Worm (Caenorhabditis elegans) whole organism, L4 larva: ENCODE measurements around the gene B0554.2.

ENCODE experiments used
- F37D6.2 ChIP-seq: sonication (generic microtip); optimal IDR thresholded peaks from 2 replicates; lab custom pipeline; 2016; ENCODE audit warnings: mild to moderate bottlenecking, missing genetic modification characterization, missing compliant biosample characterization
- Y75B8A.6 ChIP-seq: fragments of 200-800 bp; sonication (Bioruptor generic); IDR thresholded peaks from 2 replicates; pipeline ENCODE4 v1.3.6; 2022; ENCODE audit warnings: missing genetic modification reagents, missing genetic modification characterization, missing compliant biosample characterization
- lin-13 ChIP-seq: fragments of 150-350 bp; optimal IDR thresholded peaks from 2 replicates; lab custom pipeline; 2014; ENCODE audit warnings: missing biosample characterization, missing genetic modification reagents, missing genetic modification characterization
- unc-39 ChIP-seq: sonication (generic microtip); optimal IDR thresholded peaks from 2 replicates; lab custom pipeline; 2017; ENCODE audit warnings: missing biosample characterization, missing genetic modification characterization

- no peak for TF ChIP-seq lin-13
- no peak for TF ChIP-seq Y75B8A.6 (GFP tag; lab: Robert Waterston, UW)
- TF ChIP-seq unc-39, result no peak
- no peak for TF ChIP-seq F37D6.2 (tag; lab: Kevin White, UChicago)
Measured at ce11 chrV:468460-468859, 34.5 kb downstream of the B0554.2 start, which contains the start of gene srbc-57.
